Fruit fly (Drosophila melanogaster) whole organism, embryonic: Measurements from ENCODE around the gene mtTFB2.
A peak's percentile ranks its signal among the peaks of the same experiment; 100 is the strongest.

Experiments
- Atf6 ChIP-seq: fragments of 200-800 bp; sonication (Bioruptor generic); IDR thresholded peaks from 2 replicates; pipeline ENCODE4 v1.3.6; 2022; ENCODE audit warnings: missing biosample characterization, missing genetic modification characterization
- CG11504 ChIP-seq: fragments of 200-800 bp; sonication (Bioruptor generic); optimal IDR thresholded peaks from 3 replicates; lab custom pipeline; 2019; ENCODE audit warnings: missing biosample characterization, mild to moderate bottlenecking, missing genetic modification characterization, moderate library complexity
- CG12155 ChIP-seq: fragments of 200-800 bp; sonication (Bioruptor generic); optimal IDR thresholded peaks from 3 replicates; lab custom pipeline; 2016; ENCODE audit warnings: missing biosample characterization, missing genetic modification characterization
- CG13287 ChIP-seq: fragments of 200-800 bp; sonication (Bioruptor generic); IDR thresholded peaks from 2 replicates; pipeline ENCODE4 v1.3.6; 2022; ENCODE audit warnings: missing biosample characterization, missing genetic modification characterization; ENCODE audit not compliant: partially characterized antibody
- CG13424 ChIP-seq: fragments of 200-800 bp; sonication (Bioruptor generic); optimal IDR thresholded peaks from 2 replicates; lab custom pipeline; 2019; ENCODE audit warnings: missing biosample characterization, mild to moderate bottlenecking, missing genetic modification characterization, moderate library complexity
- CG15269 ChIP-seq: fragments of 200-800 bp; sonication (Bioruptor generic); optimal IDR thresholded peaks from 2 replicates; lab custom pipeline; 2018; ENCODE audit warnings: missing biosample characterization, mild to moderate bottlenecking, missing genetic modification characterization, moderate library complexity
- CG1603 ChIP-seq: fragments of 200-800 bp; sonication (Bioruptor generic); optimal IDR thresholded peaks from 2 replicates; lab custom pipeline; 2019; ENCODE audit warnings: missing biosample characterization, mild to moderate bottlenecking, missing genetic modification characterization, moderate library complexity
- CG17568 ChIP-seq: fragments of 200-800 bp; sonication (Bioruptor generic); optimal IDR thresholded peaks from 2 replicates; lab custom pipeline; 2018; ENCODE audit warnings: missing biosample characterization, mild to moderate bottlenecking, missing genetic modification characterization, moderate library complexity
- CG18011 ChIP-seq: fragments of 200-800 bp; sonication (Bioruptor generic); optimal IDR thresholded peaks from 2 replicates; lab custom pipeline; 2017; ENCODE audit warnings: missing biosample characterization, missing genetic modification characterization, mild to moderate bottlenecking, moderate library complexity, missing genotype
- CG18764 ChIP-seq: fragments of 200-800 bp; sonication (Bioruptor generic); optimal IDR thresholded peaks from 3 replicates; lab custom pipeline; 2016; ENCODE audit warnings: missing biosample characterization, missing genetic modification characterization
- CG2678 ChIP-seq: fragments of 200-800 bp; sonication (Bioruptor generic); optimal IDR thresholded peaks from 3 replicates; lab custom pipeline; 2019; ENCODE audit warnings: missing biosample characterization, mild to moderate bottlenecking, missing genetic modification characterization, moderate library complexity
- CG30020 ChIP-seq: fragments of 200-800 bp; optimal IDR thresholded peaks from 2 replicates; lab custom pipeline; 2019; ENCODE audit warnings: missing biosample characterization, mild to moderate bottlenecking, missing genetic modification characterization, moderate library complexity
- CG3847 ChIP-seq: fragments of 200-800 bp; sonication (Bioruptor generic); IDR thresholded peaks from 2 replicates; pipeline ENCODE4 v1.3.6; 2022; ENCODE audit warnings: missing biosample characterization, missing genetic modification characterization
- CG5245 ChIP-seq: fragments of 200-800 bp; sonication (Bioruptor generic); optimal IDR thresholded peaks from 3 replicates; lab custom pipeline; 2016; ENCODE audit warnings: missing biosample characterization, missing genetic modification characterization
- CG6765 ChIP-seq: fragments of 200-800 bp; sonication (Bioruptor generic); optimal IDR thresholded peaks from 3 replicates; lab custom pipeline; 2017; ENCODE audit warnings: missing biosample characterization, mild to moderate bottlenecking, missing genetic modification characterization
- CG6791 ChIP-seq: fragments of 200-800 bp; sonication (Bioruptor generic); IDR thresholded peaks from 3 replicates; pipeline ENCODE4 v1.3.6; 2022; ENCODE audit warnings: missing biosample characterization, missing genetic modification characterization; ENCODE audit not compliant: partially characterized antibody
- CG8290 ChIP-seq, 3 experiments: fragments of 200-800 bp; sonication (Bioruptor generic); optimal IDR thresholded peaks; 2 replicates each; lab custom pipeline; 2016 to 2019; ENCODE audit warnings: missing biosample characterization in 3 of 3, missing genetic modification characterization in 3 of 3, mild to moderate bottlenecking in 2 of 3, moderate library complexity in 1 of 3
- CTCF ChIP-seq: fragments of 200-800 bp; sonication (Bioruptor generic); optimal IDR thresholded peaks from 2 replicates; lab custom pipeline; 2017; ENCODE audit warnings: missing biosample characterization, mild to moderate bottlenecking, missing genetic modification characterization, moderate library complexity
- Camta ChIP-seq: fragments of 200-800 bp; sonication (Bioruptor generic); optimal IDR thresholded peaks from 2 replicates; lab custom pipeline; 2016; ENCODE audit warnings: missing biosample characterization, missing genetic modification characterization
- CkIIα-i1 ChIP-seq: fragments of 200-800 bp; sonication (Bioruptor generic); IDR thresholded peaks from 2 replicates; pipeline ENCODE4 v1.3.6; 2022; ENCODE audit warnings: missing biosample characterization, missing genetic modification characterization
- Dp ChIP-seq: fragments of 200-800 bp; sonication (Bioruptor generic); optimal IDR thresholded peaks from 2 replicates; lab custom pipeline; 2018; ENCODE audit warnings: missing biosample characterization, mild to moderate bottlenecking, missing genetic modification characterization, moderate library complexity
- Dref ChIP-seq: fragments of 200-800 bp; sonication (Bioruptor generic); IDR thresholded peaks from 2 replicates; pipeline ENCODE4 v1.3.6; 2022; ENCODE audit warnings: missing biosample characterization, missing genetic modification characterization
- HHEX ChIP-seq: fragments of 200-800 bp; sonication (Bioruptor generic); optimal IDR thresholded peaks from 3 replicates; lab custom pipeline; 2017; ENCODE audit warnings: missing biosample characterization, mild to moderate bottlenecking, missing genetic modification characterization, missing genetic modification reagents
- Hand ChIP-seq: fragments of 200-800 bp; sonication (Bioruptor generic); optimal IDR thresholded peaks from 2 replicates; lab custom pipeline; 2017; ENCODE audit warnings: mild to moderate bottlenecking, missing biosample characterization, missing genetic modification reagents, missing genetic modification characterization
- Hey ChIP-seq: fragments of 200-800 bp; sonication (Bioruptor generic); optimal IDR thresholded peaks from 3 replicates; lab custom pipeline; 2018; ENCODE audit warnings: missing biosample characterization, mild to moderate bottlenecking, missing genetic modification characterization
- Hsf ChIP-seq: fragments of 200-800 bp; sonication (Bioruptor generic); optimal IDR thresholded peaks from 3 replicates; lab custom pipeline; 2016; ENCODE audit warnings: missing biosample characterization, missing genetic modification characterization
- MBD-R2 ChIP-seq: fragments of 200-800 bp; sonication (Bioruptor generic); IDR thresholded peaks from 2 replicates; pipeline ENCODE4 v1.3.6; 2022; ENCODE audit warnings: missing biosample characterization, missing genetic modification characterization
- Neu2 ChIP-seq: fragments of 200-800 bp; sonication (Bioruptor generic); optimal IDR thresholded peaks from 3 replicates; lab custom pipeline; 2016; ENCODE audit warnings: missing biosample characterization, missing genetic modification characterization, borderline replicate concordance
- Rfx ChIP-seq: fragments of 200-800 bp; sonication (Bioruptor generic); IDR thresholded peaks from 2 replicates; pipeline ENCODE4 v1.3.6; 2022; ENCODE audit warnings: missing biosample characterization, missing genetic modification characterization
- Sin3A ChIP-seq: fragments of >200 bp; optimal IDR thresholded peaks from 2 replicates; lab custom pipeline; 2018
- Vsx1 ChIP-seq: fragments of 200-800 bp; sonication (Bioruptor generic); optimal IDR thresholded peaks from 2 replicates; lab custom pipeline; 2017; ENCODE audit warnings: missing biosample characterization, mild to moderate bottlenecking, missing genetic modification characterization, missing genetic modification reagents
- aop ChIP-seq: fragments of 200-800 bp; sonication (Bioruptor generic); IDR thresholded peaks from 2 replicates; pipeline ENCODE4 v1.3.6; 2022; ENCODE audit warnings: missing biosample characterization, missing genetic modification characterization
- ash1 ChIP-seq: fragments of 200-800 bp; sonication (Bioruptor generic); optimal IDR thresholded peaks from 2 replicates; lab custom pipeline; 2018; ENCODE audit warnings: missing biosample characterization, mild to moderate bottlenecking, missing genetic modification characterization
- ato ChIP-seq: fragments of 200-800 bp; sonication (Bioruptor generic); IDR thresholded peaks from 2 replicates; pipeline ENCODE4 v1.3.6; 2022; ENCODE audit warnings: missing biosample characterization, missing genetic modification characterization; ENCODE audit not compliant: partially characterized antibody
- chinmo ChIP-seq: fragments of 200-800 bp; sonication (Bioruptor generic); IDR thresholded peaks from 4 replicates; pipeline ENCODE4 v1.3.6; 2022; ENCODE audit warnings: missing biosample characterization, missing genetic modification characterization; ENCODE audit not compliant: partially characterized antibody
- crp ChIP-seq, 2 experiments: fragments of 200-800 bp; sonication (Bioruptor generic); optimal IDR thresholded peaks; 2 replicates in 1 of 2; 3 replicates in 1 of 2; lab custom pipeline; 2017; ENCODE audit warnings: missing biosample characterization in 2 of 2, missing genetic modification characterization in 2 of 2, mild to moderate bottlenecking in 1 of 2, moderate library complexity in 1 of 2
- dmrt99B ChIP-seq: fragments of 200-800 bp; sonication (Bioruptor generic); optimal IDR thresholded peaks from 2 replicates; lab custom pipeline; 2018; ENCODE audit warnings: missing biosample characterization, mild to moderate bottlenecking, missing genetic modification characterization, moderate library complexity
- hbn ChIP-seq: fragments of 200-800 bp; sonication (Bioruptor generic); IDR thresholded peaks from 2 replicates; pipeline ENCODE4 v1.3.6; 2022; ENCODE audit warnings: missing biosample characterization, missing genetic modification characterization; ENCODE audit not compliant: partially characterized antibody
- lola ChIP-seq, 3 experiments: fragments of >200 bp in 2 of 3; fragments of 200-800 bp in 1 of 3; sonication (Bioruptor generic) in 1 of 3; optimal IDR thresholded peaks; 2 replicates each; lab custom pipeline; 2017 to 2019; ENCODE audit warnings: missing biosample characterization in 3 of 3, missing genetic modification characterization in 3 of 3, mild to moderate bottlenecking in 1 of 3, moderate library complexity in 1 of 3
- mirr ChIP-seq: fragments of 200-800 bp; sonication (Bioruptor generic); optimal IDR thresholded peaks from 3 replicates; lab custom pipeline; 2018; ENCODE audit warnings: missing biosample characterization, mild to moderate bottlenecking, missing genetic modification characterization
- prd ChIP-seq, 3 experiments: fragments of >200 bp in 2 of 3; fragments of 200-800 bp in 1 of 3; sonication (Bioruptor generic) in 1 of 3; optimal IDR thresholded peaks in 2 of 3; IDR thresholded peaks in 1 of 3; 2 replicates in 2 of 3; 3 replicates in 1 of 3; pipeline versions ENCODE4 v1.3.6 to Lab custom; 2017 to 2022; ENCODE audit warnings: missing biosample characterization in 1 of 3, missing genetic modification characterization in 1 of 3
- scrt ChIP-seq: fragments of 200-800 bp; sonication (Bioruptor generic); optimal IDR thresholded peaks from 2 replicates; lab custom pipeline; 2018; ENCODE audit warnings: missing biosample characterization, mild to moderate bottlenecking, missing genetic modification characterization, moderate library complexity
- sens-2 ChIP-seq: fragments of 200-800 bp; sonication (Bioruptor generic); IDR thresholded peaks from 2 replicates; pipeline ENCODE4 v1.3.6; 2022; ENCODE audit warnings: missing biosample characterization, missing genetic modification characterization
- sima ChIP-seq: fragments of 200-800 bp; sonication (Bioruptor generic); optimal IDR thresholded peaks from 2 replicates; lab custom pipeline; 2016; ENCODE audit warnings: missing biosample characterization, missing genetic modification characterization
- slou ChIP-seq: fragments of 200-800 bp; sonication (Bioruptor generic); optimal IDR thresholded peaks from 3 replicates; lab custom pipeline; 2016; ENCODE audit warnings: missing biosample characterization, missing genetic modification characterization
- sug ChIP-seq: fragments of 200-800 bp; optimal IDR thresholded peaks from 2 replicates; lab custom pipeline; 2019; ENCODE audit warnings: missing biosample characterization, mild to moderate bottlenecking, missing genetic modification characterization, moderate library complexity
- trh ChIP-seq: fragments of 200-800 bp; sonication (Bioruptor generic); optimal IDR thresholded peaks from 2 replicates; lab custom pipeline; 2016; ENCODE audit warnings: missing biosample characterization, missing genetic modification characterization
- usp ChIP-seq: fragments of >200 bp; optimal IDR thresholded peaks from 2 replicates; lab custom pipeline; 2017; ENCODE audit warnings: missing biosample characterization, missing genetic modification characterization

Gene mtTFB2

dm6 chr3R:10048842-10049527 is 3.6 kb downstream of the mtTFB2 start, which contains the start of gene ohgt (continued):
- 0 out of 2 replicates have a peak, but pooled peaks have one; percentile 18 for TF ChIP-seq Rfx (GFP tag; lab: Robert Waterston, UW)
- no peak for TF ChIP-seq CkIIα-i1 (GFP tag; lab: Robert Waterston, UW)
- TF ChIP-seq CG30020: peak; percentile 41
- TF ChIP-seq CG6765: no peak
- no peak for TF ChIP-seq trh
- TF ChIP-seq Neu2 (GFP tag; lab: Kevin White, UChicago): no peak
- TF ChIP-seq Hey (tag; lab: Kevin White, UChicago): no peak
- TF ChIP-seq Dref: peak; percentile 70
- no peak for TF ChIP-seq CG18764 (GFP tag; lab: Kevin White, UChicago)
- no peak for TF ChIP-seq prd (optimal IDR thresholded peaks at IDR 0.05; lab: Kevin White, UChicago)
- TF ChIP-seq prd (GFP tag; IDR thresholded peaks at IDR 0.05; lab: Robert Waterston, UW): no peak
- TF ChIP-seq Atf6 (GFP tag; lab: Robert Waterston, UW): no peak
- no peak for TF ChIP-seq CG18011 (GFP tag; lab: Kevin White, UChicago)
- TF ChIP-seq usp (GFP tag; lab: Kevin White, UChicago): no peak
- TF ChIP-seq Vsx1 (GFP tag; lab: Kevin White, UChicago): peak; percentile 38
- TF ChIP-seq CG12155: peak; percentile 38
- no peak for TF ChIP-seq chinmo (GFP tag; lab: Robert Waterston, UW)
- TF ChIP-seq sima (GFP tag; lab: Kevin White, UChicago): no peak
- TF ChIP-seq ash1 (GFP tag; lab: Kevin White, UChicago): no peak
- peak; percentile 31 to 81 for TF ChIP-seq crp (GFP tag; optimal IDR thresholded peaks at IDR 0.05; lab: Kevin White, UChicago)
- TF ChIP-seq CG8290 (GFP tag; optimal IDR thresholded peaks at IDR 0.05; lab: Kevin White, UChicago): peak; percentile 66
- TF ChIP-seq CG8290 (tag; optimal IDR thresholded peaks at IDR 0.05; lab: Kevin White, UChicago): peak in 1 of 2 experiments; percentile 82
- peak; percentile 7 for TF ChIP-seq dmrt99B (tag; lab: Kevin White, UChicago)
- no peak for TF ChIP-seq HHEX
- TF ChIP-seq scrt (GFP tag; lab: Kevin White, UChicago): no peak
- TF ChIP-seq CG15269 (tag; lab: Kevin White, UChicago): peak; percentile 23
- TF ChIP-seq slou: no peak
- no peak for TF ChIP-seq aop (GFP tag; lab: Robert Waterston, UW)
- no peak for TF ChIP-seq Camta (GFP tag; lab: Kevin White, UChicago)
- TF ChIP-seq CG6791 (GFP tag; lab: Robert Waterston, UW): 0 out of 3 replicates have a peak, but pooled peaks have one; percentile 21
- peak; percentile 35 for TF ChIP-seq CG13424 (tag; lab: Kevin White, UChicago)
- no peak for TF ChIP-seq CG3847 (GFP tag; lab: Robert Waterston, UW)
- TF ChIP-seq hbn (GFP tag; lab: Robert Waterston, UW): no peak
- no peak for TF ChIP-seq CG17568
- TF ChIP-seq Hsf: peak; percentile 1
- TF ChIP-seq CG2678 (tag; lab: Kevin White, UChicago): peak; percentile 45
- TF ChIP-seq sug: peak; percentile 7
- TF ChIP-seq CTCF (GFP tag; lab: Kevin White, UChicago): peak; percentile 23
- no peak for TF ChIP-seq Sin3A (lab: Kevin White, UChicago)
- peak; percentile 20; the same call in 1 of the 2 replicates for TF ChIP-seq MBD-R2 (GFP tag; lab: Robert Waterston, UW)
- TF ChIP-seq CG5245 (GFP tag; lab: Kevin White, UChicago): no peak
- no peak for TF ChIP-seq CG1603 (tag; lab: Kevin White, UChicago)
- no peak for TF ChIP-seq mirr (GFP tag; lab: Kevin White, UChicago)
- TF ChIP-seq ato: 0 out of 2 replicates have a peak, but pooled peaks have one; percentile 41
- peak; percentile 50 for TF ChIP-seq CG11504 (tag; lab: Kevin White, UChicago)
- no peak for TF ChIP-seq Hand (GFP tag; lab: Kevin White, UChicago)
- TF ChIP-seq lola (GFP tag; optimal IDR thresholded peaks at IDR 0.05; lab: Kevin White, UChicago): peak in 1 of 3 experiments; percentile 3
- no peak for TF ChIP-seq sens-2
- peak; percentile 86 for TF ChIP-seq Dp (GFP tag; lab: Kevin White, UChicago)
- peak; percentile 12 for TF ChIP-seq CG13287
